Fruit fly (Drosophila melanogaster) S2 (cell line): Measurements from ENCODE around the gene CHMP2B.

Experiments used
- CG8478 ChIP-seq: fragments of >200 bp; optimal IDR thresholded peaks from 2 replicates; lab custom pipeline; 2018
- CTCF ChIP-seq, 2 experiments: fragments of >200 bp; optimal IDR thresholded peaks; 2 replicates each; lab custom pipeline; 2018

CHMP2B gene

dm6 chr3L:5139312-5139711, at the start of gene CHMP2B, which contains the start of gene Tcs5:
TSS of gene CHMP2B (plus strand) at chr3L:5139619.
TSS of gene Tcs5 (minus strand) at chr3L:5139395.
- TF ChIP-seq CTCF (optimal IDR thresholded peaks at IDR 0.05; lab: Kevin White, UChicago) (no peak), CG8478 (no peak)

- no peak for TF ChIP-seq CTCF (optimal IDR thresholded peaks at IDR 0.05; lab: Kevin White, UChicago)
- TF ChIP-seq CG8478: no peak
Observed at dm6 chr3L:5096674-5097073, 42.7 kb upstream of the CHMP2B start.

- TF ChIP-seq CTCF (optimal IDR thresholded peaks at IDR 0.05; lab: Kevin White, UChicago) (no peak), CG8478 (no peak)
Observed at dm6 chr3L:5102050-5102449, 37.4 kb upstream of the CHMP2B start.

dm6 chr3L:5125202-5125601, 14.2 kb upstream of the CHMP2B start:
- TF ChIP-seq CTCF (optimal IDR thresholded peaks at IDR 0.05; lab: Kevin White, UChicago) (peak; percentile 72 to 83), CG8478 (no peak)

- TF ChIP-seq CTCF (optimal IDR thresholded peaks at IDR 0.05; lab: Kevin White, UChicago) (no peak), CG8478 (no peak)
Observed at dm6 chr3L:5127609-5128008, 11.8 kb upstream of the CHMP2B start.

dm6 chr3L:5128214-5128613, 11.2 kb upstream of the CHMP2B start:
- TF ChIP-seq CTCF (optimal IDR thresholded peaks at IDR 0.05; lab: Kevin White, UChicago) (no peak), CG8478 (no peak)

dm6 chr3L:5129199-5129598, 10.2 kb upstream of the CHMP2B start, which contains the start of gene CG4597:
TSS of gene CG4597 (plus strand) at chr3L:5129499.
- TF ChIP-seq CTCF (optimal IDR thresholded peaks at IDR 0.05; lab: Kevin White, UChicago) (no peak), CG8478 (no peak)

dm6 chr3L:5130508-5130907, 8.9 kb upstream of the CHMP2B start:
- TF ChIP-seq CTCF (optimal IDR thresholded peaks at IDR 0.05; lab: Kevin White, UChicago) (no peak), CG8478 (no peak)

dm6 chr3L:5131245-5131644, 8.2 kb upstream of the CHMP2B start, which contains the start of gene CG15212:
TSS of gene CG15212 (plus strand) at chr3L:5131545.
- TF ChIP-seq CG8478 (no peak), CTCF (optimal IDR thresholded peaks at IDR 0.05; lab: Kevin White, UChicago) (no peak)

- TF ChIP-seq CTCF (optimal IDR thresholded peaks at IDR 0.05; lab: Kevin White, UChicago): no peak
- no peak for TF ChIP-seq CG8478
Observed at dm6 chr3L:5132966-5133365, 6.5 kb upstream of the CHMP2B start, which contains the start of gene CG15213. TSS of gene CG15213 (minus strand) at chr3L:5133220.

- no peak for TF ChIP-seq CG8478
- no peak for TF ChIP-seq CTCF (optimal IDR thresholded peaks at IDR 0.05; lab: Kevin White, UChicago)
Observed at dm6 chr3L:5133704-5134430, 5.6 kb upstream of the CHMP2B start, which contains the start of gene Yod1. TSS of gene Yod1 (plus strand) at chr3L:5133871.

- TF ChIP-seq CG8478: no peak
Observed at dm6 chr3L:5136123-5136522, 3.3 kb upstream of the CHMP2B start, which contains the start of the genes CG10674 and CG4611. TSS of gene CG10674 (minus strand) at chr3L:5136292. TSS of gene CG4611 (plus strand) at chr3L:5136376.

dm6 chr3L:5141380-5142101, 2.1 kb downstream of the CHMP2B start, which contains the start of the genes Dhrs4 and Gdap1:
TSS of gene Dhrs4 (minus strand) at chr3L:5141646.
TSS of gene Gdap1 (plus strand) at chr3L:5141953.
- no peak for TF ChIP-seq CG8478
- no peak for TF ChIP-seq CTCF (optimal IDR thresholded peaks at IDR 0.05; lab: Kevin White, UChicago)

dm6 chr3L:5145814-5146244, 6.4 kb downstream of the CHMP2B start, which contains the start of the genes Fitm and AlaRS-m:
TSS of gene Fitm (minus strand) at chr3L:5146063.
TSS of gene AlaRS-m (plus strand) at chr3L:5146098.
- TF ChIP-seq CTCF (optimal IDR thresholded peaks at IDR 0.05; lab: Kevin White, UChicago): no peak
- no peak for TF ChIP-seq CG8478

- TF ChIP-seq CG8478 (no peak), CTCF (optimal IDR thresholded peaks at IDR 0.05; lab: Kevin White, UChicago) (no peak)
Observed at dm6 chr3L:5152354-5152806, 13.0 kb downstream of the CHMP2B start, which contains the start of the genes Gen and Srp54k. TSS of gene Gen (minus strand) at chr3L:5152376. TSS of gene Srp54k (plus strand) at chr3L:5152678.
